Worm (Caenorhabditis elegans) whole organism, L4 larva: ENCODE data around the gene Y22D7AR.2.

Experiments
- duxl-1 ChIP-seq: sonication (generic microtip); optimal IDR thresholded peaks from 2 replicates; lab custom pipeline; 2016; ENCODE audit warnings: mild to moderate bottlenecking, missing genetic modification characterization, moderate library complexity, missing compliant biosample characterization; ENCODE audit not compliant: poor library complexity
- nhr-76 ChIP-seq: fragments of 150-350 bp; optimal IDR thresholded peaks from 2 replicates; lab custom pipeline; 2014; ENCODE audit warnings: missing biosample characterization, missing genetic modification characterization
- spr-3 ChIP-seq: fragments of 200-800 bp; sonication (Bioruptor generic); optimal IDR thresholded peaks from 2 replicates; lab custom pipeline; 2018; ENCODE audit warnings: mild to moderate bottlenecking, missing genetic modification characterization, missing compliant biosample characterization
- unc-62 ChIP-seq, 3 experiments: fragments of 150-350 bp in 1 of 3; sonication (generic microtip); optimal IDR thresholded peaks in 2 of 3; peaks in 1 of 3; 1 replicate in 1 of 3; 2 replicates in 2 of 3; lab custom pipeline; 2014 to 2017; ENCODE audit warnings: missing biosample characterization in 3 of 3, missing genetic modification characterization in 3 of 3, missing genetic modification reagents in 3 of 3, missing genotype in 1 of 3
- zag-1 ChIP-seq: fragments of 150-350 bp; optimal IDR thresholded peaks from 2 replicates; lab custom pipeline; 2014; ENCODE audit warnings: missing biosample characterization, missing genetic modification characterization

ce11 chrIII:1695006-1695405 is 10.7 kb upstream of the Y22D7AR.2 start, which contains the start of gene srd-64:
- TF ChIP-seq unc-62 (GFP tag; optimal IDR thresholded peaks at IDR 0.05 in 1 of 2; lab: Kevin White, UChicago): no peak
- no peak for TF ChIP-seq unc-62 (tag; optimal IDR thresholded peaks at IDR 0.05; lab: Kevin White, UChicago)
- no peak for TF ChIP-seq zag-1 (tag; lab: Kevin White, UChicago)
- no peak for TF ChIP-seq duxl-1
- TF ChIP-seq nhr-76: no peak
- TF ChIP-seq spr-3 (GFP tag; lab: Kevin White, UChicago): no peak
